Worm (Caenorhabditis elegans) whole organism, L2 larva: Measurements from ENCODE around the gene sel-9.

Experiments used
- egl-27 ChIP-seq: sonication (generic microtip); optimal IDR thresholded peaks from 3 replicates; lab custom pipeline; 2017; ENCODE audit warnings: missing biosample characterization, missing genetic modification reagents, missing genetic modification characterization
- gmeb-1 ChIP-seq: fragments of 150-350 bp; optimal IDR thresholded peaks from 2 replicates; lab custom pipeline; 2014; ENCODE audit warnings: missing biosample characterization, missing genetic modification characterization

DNA sequence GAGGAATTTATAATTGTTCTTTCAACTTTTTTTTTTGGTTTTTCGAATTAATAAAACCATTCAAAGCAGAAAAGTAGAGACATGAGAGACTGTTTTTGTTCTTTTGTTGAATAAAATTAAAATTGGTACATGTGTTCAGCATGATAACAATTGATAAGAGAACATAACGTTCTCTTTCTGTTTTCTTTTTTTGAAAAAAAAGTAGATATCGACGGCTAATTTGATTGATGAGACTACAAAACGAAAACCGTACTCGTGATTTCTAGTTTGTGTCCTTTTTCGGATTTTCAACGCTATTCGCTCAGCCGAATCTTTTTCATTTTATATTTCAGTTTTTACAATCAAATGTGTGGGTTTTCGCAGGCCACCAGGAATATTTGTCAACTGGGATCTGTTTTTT, 43.1 kb upstream of the sel-9 start, which contains the start of gene C08D8.1:
- TF ChIP-seq egl-27 (no peak), gmeb-1 (tag; lab: Kevin White, UChicago) (no peak)
